Worm (Caenorhabditis elegans) whole organism, young adult: Measurements from ENCODE around the gene madf-9.

Experiments used
- B0035.1 ChIP-seq: sonication (generic microtip); optimal IDR thresholded peaks from 2 replicates; lab custom pipeline; 2016; ENCODE audit warnings: missing genetic modification characterization, mild to moderate bottlenecking, missing compliant biosample characterization, missing genotype, missing genetic modification reagents
- B0261.1 ChIP-seq: sonication (generic microtip); optimal IDR thresholded peaks from 2 replicates; lab custom pipeline; 2016; ENCODE audit warnings: mild to moderate bottlenecking, missing genetic modification characterization, moderate library complexity, missing compliant biosample characterization
- B0336.3 ChIP-seq: fragments of 200-800 bp; sonication (Bioruptor generic); IDR thresholded peaks from 2 replicates; pipeline ENCODE4 v1.3.6; 2022; ENCODE audit warnings: missing genetic modification characterization, missing compliant biosample characterization
- C06A6.2 ChIP-seq: fragments of 200-800 bp; sonication (Bioruptor generic); conservative IDR thresholded peaks from 2 replicates; pipeline ENCODE4 v1.3.6; 2022; ENCODE audit warnings: missing genetic modification characterization, missing compliant biosample characterization
- C17E4.6 ChIP-seq: fragments of 200-800 bp; sonication (Bioruptor generic); IDR thresholded peaks from 2 replicates; pipeline ENCODE4 v1.3.6; 2022; ENCODE audit warnings: missing genetic modification reagents, missing genetic modification characterization, missing compliant biosample characterization
- F37B4.10 ChIP-seq: fragments of 200-800 bp; sonication (Bioruptor generic); IDR thresholded peaks from 2 replicates; pipeline ENCODE4 v1.3.6; 2022; ENCODE audit warnings: missing genetic modification characterization, missing compliant biosample characterization
- K12H6.12 ChIP-seq: fragments of 200-800 bp; sonication (Bioruptor generic); optimal IDR thresholded peaks from 2 replicates; lab custom pipeline; 2018; ENCODE audit warnings: mild to moderate bottlenecking, missing genetic modification characterization, missing compliant biosample characterization
- Y53G8AR.9 ChIP-seq: fragments of 200-800 bp; sonication (Bioruptor generic); conservative IDR thresholded peaks from 2 replicates; pipeline ENCODE4 v1.3.6; 2022; ENCODE audit warnings: missing genetic modification reagents, missing genetic modification characterization, missing compliant biosample characterization
- Y79H2A.3 ChIP-seq: fragments of 200-800 bp; sonication (Bioruptor generic); conservative IDR thresholded peaks from 2 replicates; pipeline ENCODE4 v1.3.6; 2022; ENCODE audit warnings: missing genetic modification reagents, missing genetic modification characterization, missing compliant biosample characterization
- Y95B8A.8 ChIP-seq: fragments of 200-800 bp; sonication (Bioruptor generic); IDR thresholded peaks from 2 replicates; pipeline ENCODE4 v1.3.6; 2022; ENCODE audit warnings: missing genetic modification reagents, missing genetic modification characterization, missing compliant biosample characterization
- aptf-2 ChIP-seq: fragments of 200-800 bp; sonication (Bioruptor generic); conservative IDR thresholded peaks from 2 replicates; pipeline ENCODE4 v1.3.6; 2022; ENCODE audit warnings: missing genetic modification reagents, missing genetic modification characterization, missing compliant biosample characterization
- aptf-3 ChIP-seq: fragments of 200-800 bp; sonication (Bioruptor generic); IDR thresholded peaks from 2 replicates; pipeline ENCODE4 v1.3.6; 2022; ENCODE audit warnings: missing genetic modification characterization, missing compliant biosample characterization
- atf-7 ChIP-seq: sonication (generic microtip); optimal IDR thresholded peaks from 2 replicates; lab custom pipeline; 2017; ENCODE audit warnings: mild to moderate bottlenecking, missing genetic modification characterization, missing compliant biosample characterization
- athp-1 ChIP-seq: sonication (generic microtip); optimal IDR thresholded peaks from 2 replicates; lab custom pipeline; 2017; ENCODE audit warnings: mild to moderate bottlenecking, missing genetic modification characterization, missing compliant biosample characterization
- attf-3 ChIP-seq: fragments of 200-800 bp; sonication (Bioruptor generic); conservative IDR thresholded peaks from 2 replicates; pipeline ENCODE4 v1.3.6; 2022; ENCODE audit warnings: missing genetic modification reagents, missing genetic modification characterization, missing compliant biosample characterization
- ceh-100 ChIP-seq: fragments of 200-800 bp; sonication (Bioruptor generic); IDR thresholded peaks from 2 replicates; pipeline ENCODE4 v1.3.6; 2022; ENCODE audit warnings: missing genetic modification reagents, missing genetic modification characterization, missing compliant biosample characterization
- ceh-79 ChIP-seq: sonication (generic microtip); optimal IDR thresholded peaks from 2 replicates; lab custom pipeline; 2017; ENCODE audit warnings: mild to moderate bottlenecking, missing genetic modification characterization, missing compliant biosample characterization
- ekl-4 ChIP-seq: fragments of 200-800 bp; sonication (Bioruptor generic); IDR thresholded peaks from 2 replicates; pipeline ENCODE4 v1.3.6; 2022; ENCODE audit warnings: missing genetic modification reagents, missing genetic modification characterization, missing compliant biosample characterization
- gei-17 ChIP-seq: fragments of 200-800 bp; sonication (Bioruptor generic); optimal IDR thresholded peaks from 2 replicates; lab custom pipeline; 2018; ENCODE audit warnings: mild to moderate bottlenecking, missing genetic modification characterization, missing compliant biosample characterization
- hlh-26 ChIP-seq: fragments of 200-800 bp; sonication (Bioruptor generic); conservative IDR thresholded peaks from 2 replicates; pipeline ENCODE4 v1.3.6; 2022; ENCODE audit warnings: missing genetic modification reagents, missing genetic modification characterization, missing compliant biosample characterization
- hmg-1.2 ChIP-seq: fragments of 200-800 bp; sonication (Bioruptor generic); IDR thresholded peaks from 2 replicates; pipeline ENCODE4 v1.3.6; 2022; ENCODE audit warnings: missing genetic modification reagents, missing genetic modification characterization, missing compliant biosample characterization
- hsf-1 ChIP-seq: fragments of 200-800 bp; sonication (Bioruptor generic); IDR thresholded peaks from 2 replicates; pipeline ENCODE4 v1.3.6; 2022; ENCODE audit warnings: missing genetic modification reagents, missing genetic modification characterization, missing compliant biosample characterization
- let-526 ChIP-seq: fragments of 200-800 bp; sonication (Bioruptor generic); IDR thresholded peaks from 2 replicates; pipeline ENCODE4 v1.3.6; 2022; ENCODE audit warnings: missing genetic modification reagents, missing genetic modification characterization, missing compliant biosample characterization
- lin-40 ChIP-seq: sonication (generic microtip); optimal IDR thresholded peaks from 2 replicates; lab custom pipeline; 2016; ENCODE audit warnings: missing genetic modification characterization, mild to moderate bottlenecking, missing compliant biosample characterization, missing genotype, missing genetic modification reagents
- lin-54 ChIP-seq: fragments of 200-800 bp; sonication (Bioruptor generic); optimal IDR thresholded peaks from 2 replicates; lab custom pipeline; 2018; ENCODE audit warnings: mild to moderate bottlenecking, missing genetic modification characterization, missing compliant biosample characterization
- mes-4 ChIP-seq: sonication (generic microtip); optimal IDR thresholded peaks from 2 replicates; lab custom pipeline; 2016; ENCODE audit warnings: missing genotype, missing genetic modification characterization, missing compliant biosample characterization
- nfya-2 ChIP-seq: fragments of 200-800 bp; sonication (Bioruptor generic); IDR thresholded peaks from 2 replicates; pipeline ENCODE4 v1.3.6; 2022; ENCODE audit warnings: missing genetic modification reagents, missing genetic modification characterization, missing compliant biosample characterization
- rcor-1 ChIP-seq: fragments of 200-800 bp; sonication (Bioruptor generic); IDR thresholded peaks from 2 replicates; pipeline ENCODE4 v1.3.6; 2022; ENCODE audit warnings: missing genetic modification reagents, missing genetic modification characterization, missing compliant biosample characterization
- rpc-1 ChIP-seq, 2 experiments: fragments of 150-350 bp in 1 of 2; sonication (generic microtip) in 1 of 2; optimal IDR thresholded peaks; 2 replicates each; lab custom pipeline; 2014 to 2018; ENCODE audit warnings: missing biosample characterization in 1 of 2, missing genetic modification characterization in 1 of 2, missing genetic modification reagents in 1 of 2, missing genotype in 1 of 2
- sdz-38 ChIP-seq: sonication (generic microtip); optimal IDR thresholded peaks from 2 replicates; lab custom pipeline; 2016; ENCODE audit warnings: missing genotype, missing genetic modification characterization, missing compliant biosample characterization
- sea-2 ChIP-seq: fragments of 200-800 bp; sonication (Bioruptor generic); IDR thresholded peaks from 2 replicates; pipeline ENCODE4 v1.3.6; 2022; ENCODE audit warnings: missing genetic modification characterization, missing compliant biosample characterization
- snpc-3.4 ChIP-seq: sonication (generic microtip); optimal IDR thresholded peaks from 2 replicates; lab custom pipeline; 2017; ENCODE audit warnings: missing genetic modification characterization, mild to moderate bottlenecking, missing compliant biosample characterization, antibody characterized with exemption, moderate library complexity, missing genotype, missing genetic modification reagents
- snpc-4 ChIP-seq, 5 experiments: fragments of 150-350 bp in 1 of 5; sonication (generic microtip) in 4 of 5; optimal IDR thresholded peaks; 2 replicates each; lab custom pipeline; 2014 to 2018; ENCODE audit warnings: missing genetic modification characterization in 5 of 5, missing biosample characterization in 3 of 5, antibody characterized with exemption in 2 of 5, mild to moderate bottlenecking in 2 of 5, missing compliant biosample characterization in 2 of 5, missing genotype in 2 of 5, moderate library complexity in 2 of 5, missing genetic modification reagents in 1 of 5
- tbp1 ChIP-seq: fragments of 200-800 bp; sonication (Bioruptor generic); optimal IDR thresholded peaks from 2 replicates; lab custom pipeline; 2018; ENCODE audit warnings: mild to moderate bottlenecking, missing genetic modification characterization, missing compliant biosample characterization
- ztf-18 ChIP-seq: sonication (generic microtip); optimal IDR thresholded peaks from 2 replicates; lab custom pipeline; 2016; ENCODE audit warnings: missing genotype, mild to moderate bottlenecking, missing genetic modification characterization, missing compliant biosample characterization
- ztf-25 ChIP-seq: fragments of 200-800 bp; sonication (Bioruptor generic); IDR thresholded peaks from 2 replicates; pipeline ENCODE4 v1.3.6; 2022; ENCODE audit warnings: missing genetic modification reagents, missing genetic modification characterization, missing compliant biosample characterization

Gene madf-9

DNA sequence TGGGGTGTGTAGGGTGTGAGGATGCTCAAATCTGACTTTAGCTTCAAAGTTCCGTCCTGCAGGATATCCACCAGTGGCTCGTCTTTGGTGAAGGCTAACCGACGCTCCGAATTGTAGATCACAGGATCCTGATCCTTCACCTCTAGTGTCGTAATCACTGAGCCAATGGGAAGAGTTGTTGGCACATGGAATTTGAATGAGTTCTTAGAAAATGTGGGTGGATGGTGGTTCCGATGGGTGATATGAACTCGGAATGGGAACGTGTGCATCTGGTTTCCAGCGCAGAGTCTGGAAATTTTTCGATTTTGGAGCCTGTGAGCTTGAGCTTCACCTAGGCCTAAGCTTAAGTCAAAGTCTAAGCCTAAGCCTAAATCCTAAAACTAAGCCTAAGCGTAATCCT, 29.7 kb downstream of the madf-9 start:
- no peak for TF ChIP-seq C06A6.2
- no peak for TF ChIP-seq athp-1 (tag; lab: Kevin White, UChicago)
- TF ChIP-seq C17E4.6 (GFP tag; lab: Robert Waterston, UW), result no peak
- TF ChIP-seq Y53G8AR.9 (GFP tag; lab: Robert Waterston, UW), result no peak
- no peak for TF ChIP-seq ekl-4 (GFP tag; lab: Robert Waterston, UW)
- TF ChIP-seq attf-3 (GFP tag; lab: Robert Waterston, UW), result no peak
- no peak for TF ChIP-seq ztf-18
- no peak for TF ChIP-seq Y95B8A.8 (GFP tag; lab: Robert Waterston, UW)
- no peak for TF ChIP-seq snpc-3.4 (tag; lab: Kevin White, UChicago)
- no peak for TF ChIP-seq sea-2 (GFP tag; lab: Robert Waterston, UW)
- TF ChIP-seq F37B4.10 (GFP tag; lab: Robert Waterston, UW), result no peak
- TF ChIP-seq mes-4, result no peak
- no peak for TF ChIP-seq ceh-100

- TF ChIP-seq rcor-1 (no peak), nfya-2 (no peak), attf-3 (GFP tag; lab: Robert Waterston, UW) (no peak), Y79H2A.3 (no peak), aptf-2 (GFP tag; lab: Robert Waterston, UW) (no peak), ztf-25 (no peak), B0336.3 (GFP tag; lab: Robert Waterston, UW) (no peak), gei-17 (GFP tag; lab: Kevin White, UChicago) (no peak), aptf-3 (GFP tag; lab: Robert Waterston, UW) (no peak), atf-7 (tag; lab: Kevin White, UChicago) (no peak), lin-54 (no peak), lin-40 (tag; lab: Kevin White, UChicago) (no peak), Y53G8AR.9 (GFP tag; lab: Robert Waterston, UW) (no peak), snpc-4 (GFP tag; optimal IDR thresholded peaks at IDR 0.05; lab: Kevin White, UChicago) (no peak), snpc-4 (tag; optimal IDR thresholded peaks at IDR 0.05; lab: Kevin White, UChicago) (no peak)
Observed at ce11 chrIV:3667796-3668195, 30.9 kb downstream of the madf-9 start.

DNA sequence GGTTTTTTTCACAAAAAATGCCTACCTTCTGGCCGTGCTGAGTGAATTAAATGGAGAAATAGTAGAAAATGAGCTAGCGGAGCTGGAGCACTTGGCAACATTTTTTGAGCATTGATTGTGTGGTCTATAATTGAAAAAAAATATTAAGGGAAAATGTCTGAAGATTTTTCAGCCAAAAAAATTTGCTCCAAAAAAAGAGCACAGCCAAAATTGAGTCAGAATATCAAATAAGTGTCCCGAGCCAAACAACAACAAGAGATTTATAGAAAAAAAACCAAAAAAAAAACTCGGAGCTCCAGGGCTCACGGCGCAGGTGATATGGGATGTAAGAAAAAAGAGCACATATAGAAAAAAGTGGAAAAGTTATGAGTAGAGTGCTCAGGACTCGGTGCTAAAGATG, 31.7 kb downstream of the madf-9 start, which contains the start of gene fmil-1:
fmil-1 (minus strand) TSS at position 101 of the 400 bp plus-strand sequence.
- TF ChIP-seq K12H6.12 (no peak), B0035.1 (tag; lab: Kevin White, UChicago) (no peak), hlh-26 (GFP tag; lab: Robert Waterston, UW) (no peak), sdz-38 (no peak)

DNA sequence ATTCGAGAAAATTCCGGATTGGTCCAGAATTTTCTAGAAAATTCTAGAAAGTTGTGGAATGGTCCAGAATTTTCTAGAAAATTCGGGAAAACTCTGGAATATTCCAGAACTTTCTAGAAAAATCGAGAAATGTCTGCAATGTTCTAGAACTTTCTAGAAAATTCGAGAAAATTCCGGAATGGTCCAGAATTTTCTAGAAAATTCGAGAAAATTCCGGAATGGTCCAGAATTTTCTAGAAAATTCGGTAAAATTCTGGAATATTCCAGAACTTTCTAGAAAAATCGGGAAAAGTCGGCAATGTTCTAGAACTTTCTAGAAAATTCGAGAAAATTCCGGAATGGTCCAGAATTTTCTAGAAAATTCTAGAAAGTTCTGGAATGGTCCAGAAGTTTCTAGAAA, 34.3 kb downstream of the madf-9 start:
- TF ChIP-seq hsf-1 (GFP tag; lab: Robert Waterston, UW), result peak; percentile 93

DNA sequence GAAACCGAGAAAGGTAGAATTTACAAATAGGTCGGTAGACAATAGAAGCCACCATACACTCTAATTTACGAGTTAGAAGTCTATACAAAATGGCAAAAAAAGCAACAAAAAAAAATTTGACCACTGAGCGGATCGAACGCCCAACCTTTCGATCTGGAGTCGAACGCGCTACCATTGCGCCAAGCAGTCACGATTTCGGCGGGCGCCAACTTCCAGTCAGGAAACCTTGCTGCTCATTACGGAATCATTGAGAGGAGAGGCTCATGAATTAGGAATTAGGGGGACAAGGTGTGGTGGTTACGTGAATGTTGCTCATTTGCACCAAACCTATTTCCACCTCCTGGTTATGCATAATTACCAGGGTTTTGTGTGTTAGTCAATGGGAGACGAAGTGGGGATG, 44.9 kb downstream of the madf-9 start:
- TF ChIP-seq tbp1 (peak; percentile 85), B0261.1 (tag; lab: Kevin White, UChicago) (peak; percentile 63), ceh-79 (no peak), hmg-1.2 (GFP tag; lab: Robert Waterston, UW) (peak; percentile 27; the same call in 1 of the 2 replicates), let-526 (no peak), athp-1 (tag; lab: Kevin White, UChicago) (no peak), rpc-1 (optimal IDR thresholded peaks at IDR 0.05; lab: Kevin White, UChicago) (peak; percentile 41), rpc-1 (tag; optimal IDR thresholded peaks at IDR 0.05; lab: Kevin White, UChicago) (peak; percentile 68)
